Worm (Caenorhabditis elegans) whole organism, late embryonic: ENCODE data around the gene Y43F8C.9.

Source experiments
- F13H6.1 ChIP-seq: sonication (generic microtip); optimal IDR thresholded peaks from 2 replicates; lab custom pipeline; 2016; ENCODE audit warnings: missing genetic modification characterization, missing compliant biosample characterization
- K09A11.1 ChIP-seq: sonication (generic microtip); optimal IDR thresholded peaks from 2 replicates; lab custom pipeline; 2017; ENCODE audit warnings: antibody characterized with exemption, mild to moderate bottlenecking, missing genetic modification characterization, missing compliant biosample characterization; ENCODE audit not compliant: insufficient read depth
- Y22D7AL.16 ChIP-seq: sonication (generic microtip); optimal IDR thresholded peaks from 2 replicates; lab custom pipeline; 2016; ENCODE audit warnings: missing genetic modification characterization, missing compliant biosample characterization
- ceh-19 ChIP-seq: fragments of 200-800 bp; sonication (Bioruptor generic); optimal IDR thresholded peaks from 2 replicates; lab custom pipeline; 2018; ENCODE audit warnings: mild to moderate bottlenecking, missing genetic modification characterization, missing compliant biosample characterization
- ceh-22 ChIP-seq: sonication (generic microtip); optimal IDR thresholded peaks from 2 replicates; lab custom pipeline; 2017; ENCODE audit warnings: missing biosample characterization, missing genetic modification characterization
- ceh-24 ChIP-seq: sonication (generic microtip); optimal IDR thresholded peaks from 2 replicates; lab custom pipeline; 2016; ENCODE audit warnings: mild to moderate bottlenecking, missing genetic modification characterization, missing compliant biosample characterization
- ceh-45 ChIP-seq: fragments of 200-800 bp; sonication (Bioruptor generic); IDR thresholded peaks from 2 replicates; pipeline ENCODE4 v1.3.6; 2022; ENCODE audit warnings: missing genetic modification reagents, missing genetic modification characterization, missing compliant biosample characterization
- ceh-48 ChIP-seq: sonication (generic microtip); optimal IDR thresholded peaks from 2 replicates; lab custom pipeline; 2016; ENCODE audit warnings: missing genetic modification characterization, inconsistent platforms, missing compliant biosample characterization
- ceh-6 ChIP-seq: fragments of 200-800 bp; sonication (Bioruptor generic); optimal IDR thresholded peaks from 2 replicates; lab custom pipeline; 2018; ENCODE audit warnings: mild to moderate bottlenecking, missing genetic modification characterization, missing compliant biosample characterization
- ceh-9 ChIP-seq: sonication (generic microtip); optimal IDR thresholded peaks from 2 replicates; lab custom pipeline; 2016; ENCODE audit warnings: mild to moderate bottlenecking, missing genetic modification characterization, inconsistent platforms, missing compliant biosample characterization
- dmd-4 ChIP-seq: sonication (generic microtip); optimal IDR thresholded peaks from 2 replicates; lab custom pipeline; 2016; ENCODE audit warnings: borderline replicate concordance, missing genetic modification characterization, missing compliant biosample characterization
- eyg-1 ChIP-seq: sonication (generic microtip); optimal IDR thresholded peaks from 2 replicates; lab custom pipeline; 2016; ENCODE audit warnings: missing genotype, missing genetic modification characterization, missing compliant biosample characterization
- fax-1 ChIP-seq: sonication (generic microtip); optimal IDR thresholded peaks from 2 replicates; lab custom pipeline; 2016; ENCODE audit warnings: missing genotype, missing genetic modification characterization, missing compliant biosample characterization
- fkh-10 ChIP-seq: fragments of 150-350 bp; optimal IDR thresholded peaks from 2 replicates; lab custom pipeline; 2014; ENCODE audit warnings: missing biosample characterization, missing genetic modification reagents, missing genetic modification characterization
- fkh-6 ChIP-seq: sonication (generic microtip); optimal IDR thresholded peaks from 2 replicates; lab custom pipeline; 2016; ENCODE audit warnings: missing genetic modification characterization, missing compliant biosample characterization
- gmeb-2 ChIP-seq: sonication (generic microtip); optimal IDR thresholded peaks from 2 replicates; lab custom pipeline; 2016; ENCODE audit warnings: missing genetic modification characterization, inconsistent platforms, missing compliant biosample characterization
- hlh-6 ChIP-seq: sonication (generic microtip); optimal IDR thresholded peaks from 2 replicates; lab custom pipeline; 2016; ENCODE audit warnings: missing genotype, missing genetic modification characterization, missing compliant biosample characterization
- lin-11 ChIP-seq: fragments of 200-800 bp; sonication (Bioruptor generic); optimal IDR thresholded peaks from 2 replicates; lab custom pipeline; 2018; ENCODE audit warnings: mild to moderate bottlenecking, missing genetic modification characterization, missing compliant biosample characterization
- madf-2 ChIP-seq: sonication (generic microtip); optimal IDR thresholded peaks from 2 replicates; lab custom pipeline; 2017; ENCODE audit warnings: missing genetic modification characterization, missing compliant biosample characterization
- nhr-11 ChIP-seq: fragments of 150-350 bp; optimal IDR thresholded peaks from 2 replicates; lab custom pipeline; 2014; ENCODE audit warnings: missing biosample characterization, missing genetic modification characterization
- odd-2 ChIP-seq: sonication (generic microtip); optimal IDR thresholded peaks from 2 replicates; lab custom pipeline; 2017; ENCODE audit warnings: antibody characterized with exemption, mild to moderate bottlenecking, missing genetic modification characterization, missing compliant biosample characterization
- pag-3 ChIP-seq: sonication (generic microtip); optimal IDR thresholded peaks from 2 replicates; lab custom pipeline; 2016; ENCODE audit warnings: missing compliant biosample characterization, missing genetic modification characterization, borderline replicate concordance
- pat-9 ChIP-seq: fragments of 200-800 bp; sonication (Bioruptor generic); optimal IDR thresholded peaks from 2 replicates; lab custom pipeline; 2018; ENCODE audit warnings: mild to moderate bottlenecking, missing genetic modification characterization, moderate library complexity, missing compliant biosample characterization
- pax-1 ChIP-seq: fragments of 150-350 bp; optimal IDR thresholded peaks from 2 replicates; lab custom pipeline; 2014; ENCODE audit warnings: missing biosample characterization, missing genetic modification characterization
- ref-2 ChIP-seq: sonication (generic microtip); optimal IDR thresholded peaks from 2 replicates; lab custom pipeline; 2016; ENCODE audit warnings: missing genetic modification characterization, missing compliant biosample characterization
- sox-2 ChIP-seq: fragments of 200-800 bp; sonication (Bioruptor generic); IDR thresholded peaks from 2 replicates; pipeline ENCODE4 v1.3.6; 2022; ENCODE audit warnings: missing genetic modification reagents, missing genetic modification characterization, missing compliant biosample characterization
- sox-4 ChIP-seq: sonication (generic microtip); optimal IDR thresholded peaks from 2 replicates; lab custom pipeline; 2017; ENCODE audit warnings: mild to moderate bottlenecking, missing genetic modification characterization, inconsistent platforms, missing compliant biosample characterization
- syd-9 ChIP-seq: sonication (generic microtip); optimal IDR thresholded peaks from 2 replicates; lab custom pipeline; 2016; ENCODE audit warnings: mild to moderate bottlenecking, missing genetic modification characterization, moderate library complexity, missing compliant biosample characterization
- tbx-7 ChIP-seq: sonication (generic microtip); optimal IDR thresholded peaks from 2 replicates; lab custom pipeline; 2016; ENCODE audit warnings: missing genotype, missing genetic modification characterization, missing compliant biosample characterization
- ttx-3 ChIP-seq: sonication (generic microtip); optimal IDR thresholded peaks from 2 replicates; lab custom pipeline; 2016; ENCODE audit warnings: missing genetic modification reagents, missing genetic modification characterization, missing compliant biosample characterization
- unc-3 ChIP-seq, 2 experiments: fragments of 200-800 bp in 1 of 2; sonication (Bioruptor generic) in 1 of 2; sonication (generic microtip) in 1 of 2; conservative IDR thresholded peaks in 1 of 2; optimal IDR thresholded peaks in 1 of 2; 2 replicates each; pipeline versions ENCODE4 v1.3.6 to Lab custom; 2016 to 2022; ENCODE audit warnings: missing compliant biosample characterization in 2 of 2, missing genetic modification characterization in 2 of 2, missing genetic modification reagents in 1 of 2
- unc-42 ChIP-seq: sonication (generic microtip); optimal IDR thresholded peaks from 2 replicates; lab custom pipeline; 2016; ENCODE audit warnings: missing genotype, missing genetic modification characterization, missing compliant biosample characterization
- unc-55 ChIP-seq: sonication (generic microtip); optimal IDR thresholded peaks from 2 replicates; lab custom pipeline; 2017; ENCODE audit warnings: missing biosample characterization, missing genetic modification reagents, missing genetic modification characterization
- unc-86 ChIP-seq: sonication (generic microtip); optimal IDR thresholded peaks from 2 replicates; lab custom pipeline; 2016; ENCODE audit warnings: missing genetic modification characterization, missing compliant biosample characterization
- zip-5 ChIP-seq: sonication (generic microtip); optimal IDR thresholded peaks from 2 replicates; lab custom pipeline; 2016; ENCODE audit warnings: missing genetic modification characterization, missing compliant biosample characterization

The Y43F8C.9 gene

DNA sequence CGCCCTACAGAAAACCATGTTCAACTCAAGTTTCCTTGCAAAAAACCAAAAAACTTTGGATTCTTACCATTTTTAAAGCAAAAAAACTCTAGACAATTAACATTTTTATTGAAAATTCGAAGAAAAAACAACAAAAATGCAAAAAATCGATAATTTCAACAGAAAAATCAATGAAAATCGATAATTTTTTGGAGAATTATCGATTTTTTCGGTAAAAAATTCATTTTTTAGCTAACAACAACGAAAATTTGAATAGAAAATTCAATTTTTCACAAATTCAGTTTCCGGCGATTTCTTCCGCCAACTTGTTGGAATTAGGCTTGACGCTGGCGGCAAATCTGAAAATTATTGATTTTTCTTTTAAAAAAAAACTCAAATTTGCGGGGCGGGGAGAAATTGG is 13.0 kb upstream of the Y43F8C.9 start:
- TF ChIP-seq ceh-24 (tag; lab: Kevin White, UChicago) (no peak), ceh-48 (tag; lab: Kevin White, UChicago) (peak; percentile 61)
- TF ChIP-seq, all 69 proteins: peak for 1

DNA sequence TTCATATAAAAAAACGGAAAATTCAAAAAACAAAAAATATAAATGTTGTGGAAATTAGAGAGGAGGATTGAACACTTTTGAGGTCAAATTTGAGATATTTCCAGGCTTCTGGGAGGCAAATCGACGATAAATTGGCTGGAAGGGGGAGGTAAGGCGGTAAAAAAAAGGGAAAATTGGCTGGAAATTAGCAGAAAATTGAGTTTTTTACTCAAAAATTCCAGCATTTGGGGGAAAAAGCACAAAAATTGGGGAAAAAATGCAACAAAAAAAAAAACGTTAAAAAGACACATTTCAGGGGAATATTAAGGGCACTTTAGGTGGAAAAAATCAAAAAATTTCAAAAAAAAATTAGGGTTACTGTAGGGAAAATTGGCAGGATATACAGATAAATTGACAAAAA is 11.7 kb upstream of the Y43F8C.9 start:
- no peak for TF ChIP-seq hlh-6 (tag; lab: Kevin White, UChicago)
- TF ChIP-seq ttx-3 = no peak
- TF ChIP-seq ref-2 (tag; lab: Kevin White, UChicago) = no peak
- TF ChIP-seq dmd-4 = no peak
- no peak for TF ChIP-seq F13H6.1 (tag; lab: Kevin White, UChicago)
- no peak for TF ChIP-seq odd-2 (tag; lab: Kevin White, UChicago)
- no peak for TF ChIP-seq fkh-10 (GFP tag; lab: Kevin White, UChicago)
- TF ChIP-seq ceh-48 (tag; lab: Kevin White, UChicago) = no peak
- no peak for TF ChIP-seq pat-9 (tag; lab: Kevin White, UChicago)
- TF ChIP-seq, all 69 proteins: peak for 0

DNA sequence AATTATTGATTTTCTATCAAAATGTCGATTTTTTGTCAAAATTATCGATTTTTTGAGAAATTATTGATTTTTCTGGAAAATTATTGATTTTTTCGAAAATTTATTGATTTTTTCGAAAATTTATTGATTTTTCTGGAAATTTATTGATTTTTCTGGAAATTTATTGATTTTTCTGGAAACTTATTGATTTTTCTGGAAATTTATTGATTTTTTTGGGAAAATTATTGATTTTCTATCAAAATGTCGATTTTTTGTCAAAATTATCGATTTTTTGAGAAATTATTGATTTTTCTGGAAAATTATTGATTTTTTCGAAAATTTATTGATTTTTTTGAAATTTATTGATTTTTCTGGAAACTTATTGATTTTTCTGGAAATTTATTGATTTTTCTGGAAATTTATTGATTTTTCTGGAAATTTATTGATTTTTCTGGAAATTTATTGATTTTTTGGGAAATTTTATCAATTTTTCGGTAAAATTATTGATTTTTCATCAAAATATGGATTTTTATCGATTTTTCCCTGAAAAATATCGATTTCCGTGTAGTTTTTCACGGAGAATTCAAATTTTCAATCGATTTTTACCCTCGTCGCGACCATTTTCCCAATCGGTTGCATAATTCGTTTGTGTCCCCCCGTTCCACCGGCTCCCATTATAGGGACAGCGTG is 10.2 kb upstream of the Y43F8C.9 start:
- peak; percentile 86 for TF ChIP-seq ceh-48 (tag; lab: Kevin White, UChicago)

DNA sequence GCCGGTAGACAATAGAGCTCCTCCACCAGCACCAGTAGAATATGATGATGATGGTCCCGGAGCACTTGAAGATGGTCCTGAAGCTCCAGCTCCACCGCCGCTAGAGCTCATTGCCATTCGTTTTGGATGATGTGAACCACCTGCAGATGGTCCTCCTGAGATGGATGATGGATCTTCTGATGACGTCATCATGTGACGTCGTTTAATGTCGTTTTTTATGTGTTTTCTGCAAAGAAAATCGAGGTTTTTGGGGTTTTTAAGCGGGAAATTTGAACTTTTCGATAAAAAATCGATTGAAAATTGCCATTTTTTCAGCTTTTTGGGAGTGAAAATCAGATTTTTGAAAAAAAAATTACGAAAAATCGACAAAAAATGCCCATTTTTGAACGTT is 9.7 kb upstream of the Y43F8C.9 start:
- no peak for TF ChIP-seq K09A11.1
- no peak for TF ChIP-seq Y22D7AL.16 (tag; lab: Kevin White, UChicago)
- no peak for TF ChIP-seq unc-3 (GFP tag; conservative IDR thresholded peaks at IDR 0.05; lab: Robert Waterston, UW)
- TF ChIP-seq unc-3 (tag; optimal IDR thresholded peaks at IDR 0.05; lab: Kevin White, UChicago) = no peak
- no peak for TF ChIP-seq ceh-45 (GFP tag; lab: Robert Waterston, UW)
- TF ChIP-seq fax-1 (tag; lab: Kevin White, UChicago) = no peak
- TF ChIP-seq eyg-1 (tag; lab: Kevin White, UChicago) = no peak
- no peak for TF ChIP-seq unc-86 (tag; lab: Kevin White, UChicago)
- TF ChIP-seq ceh-22 (tag; lab: Kevin White, UChicago) = no peak
- TF ChIP-seq ref-2 (tag; lab: Kevin White, UChicago) = no peak
- TF ChIP-seq zip-5 (tag; lab: Kevin White, UChicago) = no peak
- TF ChIP-seq sox-2 (GFP tag; lab: Robert Waterston, UW) = no peak

DNA sequence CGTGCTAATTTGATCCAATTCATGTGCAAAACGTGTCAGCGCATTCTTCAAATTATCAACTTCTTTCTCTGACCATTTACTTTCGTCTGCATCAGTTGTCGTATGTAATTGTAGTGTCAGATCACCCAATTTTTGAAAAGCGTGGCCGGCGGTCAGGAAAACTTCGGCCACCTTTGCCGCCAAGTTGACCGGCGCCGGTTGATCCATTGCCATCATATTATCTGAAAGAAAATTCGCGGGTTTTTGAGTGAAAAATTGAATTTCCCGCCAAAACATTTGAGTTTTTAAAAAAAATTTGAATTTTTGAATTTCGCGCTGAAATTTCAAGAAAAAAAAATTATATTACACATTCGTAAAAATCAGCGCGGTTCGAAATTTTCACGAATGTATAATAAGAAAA is 8.0 kb upstream of the Y43F8C.9 start:
- TF ChIP-seq unc-42 (tag; lab: Kevin White, UChicago) = no peak
- no peak for TF ChIP-seq Y22D7AL.16 (tag; lab: Kevin White, UChicago)
- TF ChIP-seq ceh-9 (tag; lab: Kevin White, UChicago) = no peak
- TF ChIP-seq zip-5 (tag; lab: Kevin White, UChicago) = no peak
- TF ChIP-seq ceh-19 (GFP tag; lab: Kevin White, UChicago) = no peak
- TF ChIP-seq ceh-6 (GFP tag; lab: Kevin White, UChicago) = no peak
- TF ChIP-seq gmeb-2 (tag; lab: Kevin White, UChicago) = no peak
- TF ChIP-seq eyg-1 (tag; lab: Kevin White, UChicago) = no peak
- TF ChIP-seq lin-11 (tag; lab: Kevin White, UChicago) = no peak

DNA sequence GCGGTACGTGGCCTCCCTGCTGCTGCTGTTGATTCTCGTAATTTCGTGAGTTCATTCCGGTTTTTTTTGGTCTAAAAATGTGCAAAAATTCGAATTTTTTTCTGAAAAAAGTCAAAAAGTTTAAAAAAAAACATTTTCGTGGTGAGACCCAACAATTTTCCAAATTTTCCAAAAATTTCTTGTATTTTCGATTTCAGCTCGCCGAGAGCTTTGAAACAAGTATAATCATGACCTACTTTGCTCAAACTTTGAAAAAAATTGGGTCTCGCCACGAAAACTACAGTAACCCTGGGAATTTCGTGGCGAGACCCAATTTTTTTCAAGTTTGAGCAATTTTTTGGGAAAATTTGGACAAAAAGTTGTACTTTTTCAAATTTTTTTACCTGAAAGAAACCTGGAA is 5.1 kb upstream of the Y43F8C.9 start, which contains the start of gene Y43F8C.6:
Gene Y43F8C.6 (minus strand): TSS at position 101 of the 400 bp plus-strand sequence.
- no peak for TF ChIP-seq dmd-4
- no peak for TF ChIP-seq tbx-7 (tag; lab: Kevin White, UChicago)
- TF ChIP-seq ceh-45 (GFP tag; lab: Robert Waterston, UW) = no peak
- no peak for TF ChIP-seq nhr-11
- TF ChIP-seq pag-3 (tag; lab: Kevin White, UChicago) = no peak
- TF ChIP-seq syd-9 (tag; lab: Kevin White, UChicago) = no peak
- TF ChIP-seq pax-1 (tag; lab: Kevin White, UChicago) = no peak
- no peak for TF ChIP-seq sox-4
- no peak for TF ChIP-seq fkh-6 (tag; lab: Kevin White, UChicago)
- TF ChIP-seq unc-55 (GFP tag; lab: Kevin White, UChicago) = no peak
- no peak for TF ChIP-seq madf-2
- TF ChIP-seq ref-2 (tag; lab: Kevin White, UChicago) = no peak
- TF ChIP-seq ceh-19 (GFP tag; lab: Kevin White, UChicago) = no peak
- no peak for TF ChIP-seq hlh-6 (tag; lab: Kevin White, UChicago)
